Worm (Caenorhabditis elegans) whole organism, early embryonic: ENCODE data around the gene ubc-15.

Source experiments
- B0310.2 ChIP-seq: sonication (generic microtip); optimal IDR thresholded peaks from 2 replicates; lab custom pipeline; 2016; ENCODE audit warnings: mild to moderate bottlenecking, missing genetic modification characterization, missing compliant biosample characterization
- F13C5.2 ChIP-seq: sonication (generic microtip); optimal IDR thresholded peaks from 2 replicates; lab custom pipeline; 2017; ENCODE audit warnings: mild to moderate bottlenecking, missing genetic modification characterization, inconsistent platforms, missing compliant biosample characterization
- aly-1 ChIP-seq: sonication (generic microtip); optimal IDR thresholded peaks from 2 replicates; lab custom pipeline; 2016; ENCODE audit warnings: missing genetic modification characterization, missing compliant biosample characterization
- ama-1 ChIP-seq: fragments of 150-350 bp; optimal IDR thresholded peaks from 2 replicates; lab custom pipeline; 2014
- ceh-13 ChIP-seq: fragments of 200-800 bp; sonication (Bioruptor generic); optimal IDR thresholded peaks from 2 replicates; lab custom pipeline; 2018; ENCODE audit warnings: mild to moderate bottlenecking, missing genetic modification characterization, missing compliant biosample characterization
- ceh-36 ChIP-seq: sonication (generic microtip); optimal IDR thresholded peaks from 2 replicates; lab custom pipeline; 2016; ENCODE audit warnings: missing genetic modification characterization, inconsistent platforms, missing compliant biosample characterization
- ets-7 ChIP-seq: sonication (generic microtip); optimal IDR thresholded peaks from 2 replicates; lab custom pipeline; 2016; ENCODE audit warnings: missing genotype, missing genetic modification characterization, missing compliant biosample characterization
- flt-1 ChIP-seq: fragments of 200-800 bp; sonication (Bioruptor generic); IDR thresholded peaks from 2 replicates; pipeline ENCODE4 v1.3.6; 2022; ENCODE audit warnings: missing genetic modification characterization, missing compliant biosample characterization
- hmbx-1 ChIP-seq: sonication (generic microtip); optimal IDR thresholded peaks from 2 replicates; lab custom pipeline; 2016; ENCODE audit warnings: mild to moderate bottlenecking, missing genetic modification characterization, missing compliant biosample characterization
- hmg-4 ChIP-seq: fragments of 200-800 bp; sonication (Bioruptor generic); optimal IDR thresholded peaks from 2 replicates; lab custom pipeline; 2018; ENCODE audit warnings: mild to moderate bottlenecking, missing genetic modification characterization, missing compliant biosample characterization
- hnd-1 ChIP-seq: sonication (generic microtip); optimal IDR thresholded peaks from 2 replicates; lab custom pipeline; 2016; ENCODE audit warnings: missing genetic modification characterization, missing compliant biosample characterization
- pes-1 ChIP-seq: fragments of 200-800 bp; sonication (Bioruptor generic); IDR thresholded peaks from 2 replicates; pipeline ENCODE4 v1.3.6; 2022; ENCODE audit warnings: missing genetic modification reagents, missing genetic modification characterization, missing compliant biosample characterization
- scrt-1 ChIP-seq: fragments of 200-800 bp; sonication (Bioruptor generic); IDR thresholded peaks from 2 replicates; pipeline ENCODE4 v1.3.6; 2022; ENCODE audit warnings: missing genetic modification characterization, missing compliant biosample characterization
- sea-1 ChIP-seq: fragments of 200-800 bp; sonication (Bioruptor generic); conservative IDR thresholded peaks from 2 replicates; pipeline ENCODE4 v1.3.6; 2022; ENCODE audit warnings: missing genetic modification characterization, missing compliant biosample characterization
- tbx-11 ChIP-seq: fragments of 200-800 bp; sonication (Bioruptor generic); IDR thresholded peaks from 2 replicates; pipeline ENCODE4 v1.3.6; 2022; ENCODE audit warnings: missing genetic modification characterization, missing compliant biosample characterization
- tbx-37 ChIP-seq: fragments of 200-800 bp; sonication (Bioruptor generic); conservative IDR thresholded peaks from 2 replicates; pipeline ENCODE4 v1.3.6; 2022; ENCODE audit warnings: missing genetic modification reagents, missing genetic modification characterization, missing compliant biosample characterization
- tra-4 ChIP-seq: sonication (generic microtip); optimal IDR thresholded peaks from 2 replicates; lab custom pipeline; 2017; ENCODE audit warnings: missing genetic modification characterization, missing compliant biosample characterization

Gene ubc-15

ce11 chrII:2894295-2894694 lies 19.1 kb downstream of the ubc-15 start, which contains the start of gene sqv-2:
TSS of gene sqv-2 (minus strand) at chrII:2894395.
- no peak for TF ChIP-seq tra-4 (tag; lab: Kevin White, UChicago)
- no peak for TF ChIP-seq B0310.2
- no peak for TF ChIP-seq ama-1 (lab: Kevin White, UChicago)
- no peak for TF ChIP-seq tbx-11 (GFP tag; lab: Robert Waterston, UW)
- TF ChIP-seq ceh-13 (GFP tag; lab: Kevin White, UChicago) = no peak
- TF ChIP-seq hmbx-1 (tag; lab: Kevin White, UChicago) = no peak
- no peak for TF ChIP-seq hnd-1 (tag; lab: Kevin White, UChicago)
- TF ChIP-seq F13C5.2 = no peak
- no peak for TF ChIP-seq ceh-36 (tag; lab: Kevin White, UChicago)
- no peak for TF ChIP-seq ets-7 (tag; lab: Kevin White, UChicago)
- no peak for TF ChIP-seq tbx-37 (GFP tag; lab: Robert Waterston, UW)
- no peak for TF ChIP-seq scrt-1
- TF ChIP-seq pes-1 (GFP tag; lab: Robert Waterston, UW) = no peak
- TF ChIP-seq hmg-4 (GFP tag; lab: Kevin White, UChicago) = no peak
- no peak for TF ChIP-seq flt-1 (GFP tag; lab: Robert Waterston, UW)
- no peak for TF ChIP-seq sea-1 (GFP tag; lab: Robert Waterston, UW)
- no peak for TF ChIP-seq aly-1 (tag; lab: Kevin White, UChicago)

ce11 chrII:2888957-2889630 lies 24.3 kb downstream of the ubc-15 start, which contains the start of gene pinn-1:
TSS of gene pinn-1 (minus strand) at chrII:2889007.
- no peak for TF ChIP-seq tbx-11 (GFP tag; lab: Robert Waterston, UW)
- TF ChIP-seq flt-1 (GFP tag; lab: Robert Waterston, UW) = peak; percentile 61; the same call in 1 of the 2 replicates
- no peak for TF ChIP-seq ets-7 (tag; lab: Kevin White, UChicago)
- TF ChIP-seq ceh-36 (tag; lab: Kevin White, UChicago) = no peak
- peak; percentile 77 for TF ChIP-seq tbx-37 (GFP tag; lab: Robert Waterston, UW)
- TF ChIP-seq F13C5.2 = peak; percentile 37
- TF ChIP-seq hnd-1 (tag; lab: Kevin White, UChicago) = peak; percentile 19
- TF ChIP-seq tra-4 (tag; lab: Kevin White, UChicago) = no peak
- no peak for TF ChIP-seq hmg-4 (GFP tag; lab: Kevin White, UChicago)
- TF ChIP-seq pes-1 (GFP tag; lab: Robert Waterston, UW) = peak; percentile 79
- TF ChIP-seq ama-1 (lab: Kevin White, UChicago) = no peak
- no peak for TF ChIP-seq hmbx-1 (tag; lab: Kevin White, UChicago)
- TF ChIP-seq aly-1 (tag; lab: Kevin White, UChicago) = no peak
- no peak for TF ChIP-seq scrt-1
- no peak for TF ChIP-seq B0310.2
- no peak; the same call in 1 of the 2 replicates for TF ChIP-seq sea-1 (GFP tag; lab: Robert Waterston, UW)
- no peak for TF ChIP-seq ceh-13 (GFP tag; lab: Kevin White, UChicago)

DNA sequence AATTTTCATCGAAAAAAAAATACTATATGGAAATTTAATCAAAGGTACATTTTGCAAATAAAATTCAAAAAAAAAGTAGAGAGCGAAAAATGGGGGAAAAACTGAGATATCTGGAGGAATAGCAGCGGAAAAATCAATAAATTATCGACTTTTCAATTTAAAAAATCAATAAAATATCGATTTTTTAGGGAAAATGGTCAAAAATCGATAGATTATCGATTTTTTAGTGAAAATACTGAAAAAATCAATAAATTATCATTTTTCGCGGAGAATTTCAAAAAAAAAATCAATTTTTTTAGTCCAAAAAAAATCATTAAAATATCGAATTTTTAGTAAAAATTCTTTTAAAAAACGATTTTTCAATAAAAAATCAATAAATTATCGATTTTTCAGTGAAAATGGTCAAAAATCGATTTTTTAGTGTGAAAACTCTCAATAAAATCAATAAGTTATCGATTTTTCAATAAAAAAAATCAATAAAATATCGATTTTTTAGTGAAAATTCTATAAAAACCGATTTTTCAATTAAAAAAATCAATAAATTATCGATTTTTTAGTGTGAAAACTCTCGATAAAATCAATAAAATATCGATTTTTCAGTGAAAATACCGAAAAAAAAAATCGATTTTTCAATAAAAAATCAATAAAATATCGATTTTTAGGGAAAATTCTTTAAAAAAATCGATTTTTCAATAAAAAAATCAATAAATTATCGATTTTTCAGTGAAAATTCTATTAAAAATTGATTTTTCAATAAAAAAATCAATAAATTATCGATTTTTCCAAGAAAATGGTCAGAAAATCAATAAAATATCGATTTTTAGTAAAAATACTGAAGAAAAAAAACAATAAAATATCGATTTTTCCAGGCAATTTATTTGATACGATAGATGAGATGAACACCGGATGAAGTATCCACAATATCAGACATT lies 27.6 kb downstream of the ubc-15 start:
- TF ChIP-seq pes-1 (GFP tag; lab: Robert Waterston, UW) = no peak
- TF ChIP-seq scrt-1 = no peak
- no peak for TF ChIP-seq ets-7 (tag; lab: Kevin White, UChicago)
- no peak for TF ChIP-seq hmbx-1 (tag; lab: Kevin White, UChicago)
- no peak for TF ChIP-seq sea-1 (GFP tag; lab: Robert Waterston, UW)
- no peak for TF ChIP-seq tbx-37 (GFP tag; lab: Robert Waterston, UW)
- TF ChIP-seq aly-1 (tag; lab: Kevin White, UChicago) = no peak
- TF ChIP-seq ceh-36 (tag; lab: Kevin White, UChicago) = no peak
- no peak for TF ChIP-seq F13C5.2
- TF ChIP-seq ama-1 (lab: Kevin White, UChicago) = no peak
- TF ChIP-seq tbx-11 (GFP tag; lab: Robert Waterston, UW) = no peak
- no peak for TF ChIP-seq hmg-4 (GFP tag; lab: Kevin White, UChicago)
- no peak for TF ChIP-seq B0310.2
- TF ChIP-seq hnd-1 (tag; lab: Kevin White, UChicago) = no peak
- TF ChIP-seq ceh-13 (GFP tag; lab: Kevin White, UChicago) = no peak
- TF ChIP-seq flt-1 (GFP tag; lab: Robert Waterston, UW) = no peak

DNA sequence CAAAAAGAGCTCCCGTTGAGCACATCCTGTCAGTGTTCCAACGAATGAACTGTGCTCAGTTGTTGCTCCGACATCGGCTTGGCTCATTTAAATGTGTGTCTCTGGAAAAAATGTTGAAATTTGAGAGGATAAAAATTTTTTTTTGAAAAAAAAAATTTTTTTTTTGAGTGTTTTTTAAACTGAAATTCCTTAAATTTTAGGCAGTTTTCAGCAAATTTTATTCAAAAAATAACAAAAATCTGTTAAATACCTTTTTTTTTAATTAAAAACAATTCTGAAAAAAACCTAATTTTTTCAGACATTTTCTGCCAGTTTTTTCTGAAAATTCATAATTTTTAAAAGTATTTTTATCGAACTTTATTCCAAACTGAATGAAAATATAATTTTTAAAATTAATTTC lies 28.6 kb downstream of the ubc-15 start, which contains the start of gene pigw-1:
Gene pigw-1, minus strand, starts transcription at position 101 of the 400 bp plus-strand sequence.
- TF ChIP-seq flt-1 (GFP tag; lab: Robert Waterston, UW) = no peak
- TF ChIP-seq hmbx-1 (tag; lab: Kevin White, UChicago) = no peak
- no peak for TF ChIP-seq scrt-1
- TF ChIP-seq tbx-37 (GFP tag; lab: Robert Waterston, UW) = no peak
- TF ChIP-seq ama-1 (lab: Kevin White, UChicago) = no peak
- TF ChIP-seq hnd-1 (tag; lab: Kevin White, UChicago) = no peak
- TF ChIP-seq pes-1 (GFP tag; lab: Robert Waterston, UW) = no peak
- no peak for TF ChIP-seq ceh-13 (GFP tag; lab: Kevin White, UChicago)
- no peak for TF ChIP-seq hmg-4 (GFP tag; lab: Kevin White, UChicago)
- no peak for TF ChIP-seq B0310.2
- TF ChIP-seq ceh-36 (tag; lab: Kevin White, UChicago) = no peak
- TF ChIP-seq F13C5.2 = no peak
- no peak for TF ChIP-seq sea-1 (GFP tag; lab: Robert Waterston, UW)
- no peak for TF ChIP-seq tra-4 (tag; lab: Kevin White, UChicago)
- TF ChIP-seq ets-7 (tag; lab: Kevin White, UChicago) = no peak
- TF ChIP-seq aly-1 (tag; lab: Kevin White, UChicago) = no peak
- no peak for TF ChIP-seq tbx-11 (GFP tag; lab: Robert Waterston, UW)

DNA sequence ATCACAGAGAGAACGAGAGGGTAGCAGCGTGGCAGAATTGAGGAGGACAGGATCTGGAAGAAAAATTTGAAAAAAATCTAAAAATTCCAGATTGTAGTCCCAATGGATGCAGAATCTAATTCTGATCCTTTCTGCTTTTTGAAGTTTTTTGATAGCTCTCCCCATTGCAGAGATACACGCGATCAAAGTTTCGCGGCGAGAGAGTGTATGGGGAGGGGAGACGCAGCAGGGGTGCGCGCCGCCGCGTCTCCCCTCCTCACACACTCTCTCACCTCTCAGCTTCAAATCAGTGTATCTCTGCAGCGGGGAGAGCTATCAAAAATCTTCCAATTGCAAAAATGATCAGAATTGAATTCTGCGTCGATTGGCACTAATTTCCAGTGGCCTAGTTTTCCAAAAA lies 32.3 kb downstream of the ubc-15 start:
- TF ChIP-seq flt-1 (GFP tag; lab: Robert Waterston, UW) (peak; percentile 29; the same call in 1 of the 2 replicates), ceh-36 (tag; lab: Kevin White, UChicago) (no peak)
